Worm (Caenorhabditis elegans) whole organism, L1 larva: ENCODE measurements around the gene F38B7.11.

Experiments
- C04F5.9 ChIP-seq: sonication (generic microtip); optimal IDR thresholded peaks from 2 replicates; lab custom pipeline; 2016; ENCODE audit warnings: missing genetic modification characterization, missing compliant biosample characterization
- C34B4.2 ChIP-seq: sonication (generic microtip); optimal IDR thresholded peaks from 2 replicates; lab custom pipeline; 2017; ENCODE audit warnings: mild to moderate bottlenecking, missing genetic modification characterization, missing compliant biosample characterization
- Y116A8C.19 ChIP-seq: sonication (generic microtip); optimal IDR thresholded peaks from 2 replicates; lab custom pipeline; 2016; ENCODE audit warnings: missing compliant biosample characterization, missing genetic modification characterization, borderline replicate concordance
- alr-1 ChIP-seq: fragments of 200-800 bp; sonication (Bioruptor generic); optimal IDR thresholded peaks from 2 replicates; lab custom pipeline; 2018; ENCODE audit warnings: borderline replicate concordance, mild to moderate bottlenecking, missing genetic modification characterization, missing compliant biosample characterization
- blmp-1 ChIP-seq: fragments of 150-350 bp; optimal IDR thresholded peaks from 2 replicates; lab custom pipeline; 2014; ENCODE audit warnings: missing biosample characterization, missing genetic modification characterization
- ceh-8 ChIP-seq: fragments of 200-800 bp; sonication (Bioruptor generic); optimal IDR thresholded peaks from 2 replicates; lab custom pipeline; 2018; ENCODE audit warnings: mild to moderate bottlenecking, missing genetic modification characterization, moderate library complexity, missing compliant biosample characterization
- ceh-82 ChIP-seq, 3 experiments: fragments of 150-350 bp in 1 of 3; sonication (generic microtip) in 2 of 3; optimal IDR thresholded peaks; 2 replicates each; lab custom pipeline; 2014 to 2017; ENCODE audit warnings: missing biosample characterization in 3 of 3, missing genetic modification characterization in 3 of 3
- efl-1 ChIP-seq, 4 experiments: fragments of 150-350 bp; optimal IDR thresholded peaks in 3 of 4; peaks in 1 of 4; 1 replicate in 1 of 4; 2 replicates in 3 of 4; lab custom pipeline; 2014; ENCODE audit warnings: missing biosample characterization in 2 of 4, missing genetic modification characterization in 2 of 4, missing genetic modification reagents in 2 of 4
- elt-2 ChIP-seq: sonication (generic microtip); optimal IDR thresholded peaks from 2 replicates; lab custom pipeline; 2016; ENCODE audit warnings: missing genetic modification characterization, mild to moderate bottlenecking, inconsistent platforms, missing compliant biosample characterization, missing genetic modification reagents
- elt-3 ChIP-seq, 6 experiments: fragments of 150-350 bp in 1 of 6; sonication (generic microtip); optimal IDR thresholded peaks; 2 replicates each; lab custom pipeline; 2017 to 2018; ENCODE audit warnings: missing biosample characterization in 6 of 6, missing genetic modification characterization in 6 of 6, inconsistent platforms in 1 of 6
- fkh-10 ChIP-seq: sonication (generic microtip); optimal IDR thresholded peaks from 2 replicates; lab custom pipeline; 2017; ENCODE audit warnings: missing biosample characterization, missing genetic modification reagents, missing genetic modification characterization
- fkh-8 ChIP-seq: sonication (generic microtip); optimal IDR thresholded peaks from 2 replicates; lab custom pipeline; 2016; ENCODE audit warnings: mild to moderate bottlenecking, missing genetic modification characterization, missing compliant biosample characterization
- fos-1 ChIP-seq: fragments of 150-350 bp; optimal IDR thresholded peaks from 2 replicates; lab custom pipeline; 2014; ENCODE audit warnings: missing biosample characterization, missing genetic modification characterization
- isw-1 ChIP-seq: fragments of 200-800 bp; sonication (Bioruptor generic); IDR thresholded peaks from 2 replicates; pipeline ENCODE4 v1.3.6; 2022; ENCODE audit warnings: missing genetic modification characterization, missing compliant biosample characterization
- lin-13 ChIP-seq: fragments of 150-350 bp; optimal IDR thresholded peaks from 2 replicates; lab custom pipeline; 2014; ENCODE audit warnings: missing biosample characterization, missing genetic modification reagents, missing genetic modification characterization
- lin-14 ChIP-seq: fragments of 200-800 bp; sonication (Bioruptor generic); optimal IDR thresholded peaks from 2 replicates; lab custom pipeline; 2018; ENCODE audit warnings: mild to moderate bottlenecking, missing genetic modification characterization, moderate library complexity, missing compliant biosample characterization
- lin-35 ChIP-seq, 2 experiments: fragments of 150-350 bp; optimal IDR thresholded peaks; 2 replicates each; lab custom pipeline; 2014; ENCODE audit warnings: missing biosample characterization in 2 of 2, missing genetic modification characterization in 2 of 2, missing genetic modification reagents in 2 of 2
- lsy-2 ChIP-seq, 2 experiments: fragments of 150-350 bp; optimal IDR thresholded peaks; 2 replicates each; lab custom pipeline; 2014; ENCODE audit warnings: missing biosample characterization in 2 of 2, missing genetic modification characterization in 2 of 2
- mep-1 ChIP-seq: fragments of 150-350 bp; optimal IDR thresholded peaks from 2 replicates; lab custom pipeline; 2014; ENCODE audit warnings: missing biosample characterization, missing genetic modification characterization
- nhr-11 ChIP-seq: fragments of 150-350 bp; optimal IDR thresholded peaks from 2 replicates; lab custom pipeline; 2014; ENCODE audit warnings: missing biosample characterization, missing genetic modification characterization
- nhr-19 ChIP-seq: fragments of 200-800 bp; sonication (Bioruptor generic); conservative IDR thresholded peaks from 2 replicates; pipeline ENCODE4 v1.3.6; 2022; ENCODE audit warnings: missing genetic modification characterization, missing compliant biosample characterization
- nhr-20 ChIP-seq: sonication (generic microtip); optimal IDR thresholded peaks from 2 replicates; lab custom pipeline; 2016; ENCODE audit warnings: mild to moderate bottlenecking, missing genetic modification characterization, missing compliant biosample characterization
- nhr-47 ChIP-seq: sonication (generic microtip); optimal IDR thresholded peaks from 2 replicates; lab custom pipeline; 2016; ENCODE audit warnings: mild to moderate bottlenecking, missing genetic modification characterization, moderate library complexity, missing compliant biosample characterization
- nhr-71 ChIP-seq: sonication (generic microtip); optimal IDR thresholded peaks from 2 replicates; lab custom pipeline; 2016; ENCODE audit warnings: mild to moderate bottlenecking, missing genetic modification characterization, moderate library complexity, missing compliant biosample characterization
- nhr-77 ChIP-seq: fragments of 150-350 bp; optimal IDR thresholded peaks from 2 replicates; lab custom pipeline; 2014; ENCODE audit warnings: missing biosample characterization, missing genetic modification characterization
- nhr-85 ChIP-seq: sonication (generic microtip); peaks from one replicate; lab custom pipeline; 2016; ENCODE audit warnings: missing genetic modification characterization, inconsistent platforms, missing compliant biosample characterization
- nhr-90 ChIP-seq: sonication (generic microtip); optimal IDR thresholded peaks from 2 replicates; lab custom pipeline; 2016; ENCODE audit warnings: mild to moderate bottlenecking, missing genetic modification characterization, missing compliant biosample characterization; ENCODE audit not compliant: poor library complexity
- pax-3 ChIP-seq: fragments of 200-800 bp; sonication (Bioruptor generic); optimal IDR thresholded peaks from 2 replicates; lab custom pipeline; 2018; ENCODE audit warnings: mild to moderate bottlenecking, missing genetic modification characterization, moderate library complexity, missing compliant biosample characterization
- rnt-1 ChIP-seq: sonication (generic microtip); optimal IDR thresholded peaks from 2 replicates; lab custom pipeline; 2016; ENCODE audit warnings: mild to moderate bottlenecking, missing genetic modification characterization, moderate library complexity, missing compliant biosample characterization
- skn-1 ChIP-seq: fragments of 150-350 bp; optimal IDR thresholded peaks from 2 replicates; lab custom pipeline; 2014; ENCODE audit warnings: missing biosample characterization, missing genetic modification characterization
- snu-23 ChIP-seq: sonication (generic microtip); optimal IDR thresholded peaks from 2 replicates; lab custom pipeline; 2016; ENCODE audit warnings: missing genetic modification characterization, missing compliant biosample characterization
- sox-4 ChIP-seq: sonication (generic microtip); optimal IDR thresholded peaks from 2 replicates; lab custom pipeline; 2016; ENCODE audit warnings: missing genetic modification characterization, missing compliant biosample characterization
- sup-37 ChIP-seq: fragments of 200-800 bp; sonication (Bioruptor generic); optimal IDR thresholded peaks from 2 replicates; lab custom pipeline; 2018; ENCODE audit warnings: mild to moderate bottlenecking, missing genetic modification characterization, missing compliant biosample characterization
- swsn-7 ChIP-seq: sonication (generic microtip); optimal IDR thresholded peaks from 2 replicates; lab custom pipeline; 2016; ENCODE audit warnings: missing genetic modification characterization, missing compliant biosample characterization
- unc-130 ChIP-seq: fragments of 150-350 bp; optimal IDR thresholded peaks from 2 replicates; lab custom pipeline; 2017; ENCODE audit warnings: missing biosample characterization, missing genetic modification characterization, inconsistent platforms
- unc-86 ChIP-seq: sonication (generic microtip); optimal IDR thresholded peaks from 2 replicates; lab custom pipeline; 2016; ENCODE audit warnings: missing genetic modification characterization, missing compliant biosample characterization
- unc-98 ChIP-seq: fragments of 200-800 bp; sonication (Bioruptor generic); IDR thresholded peaks from 2 replicates; pipeline ENCODE4 v1.3.6; 2022; ENCODE audit warnings: missing genetic modification characterization, missing compliant biosample characterization
- vab-15 ChIP-seq: sonication (generic microtip); optimal IDR thresholded peaks from 2 replicates; lab custom pipeline; 2017; ENCODE audit warnings: missing genotype, mild to moderate bottlenecking, missing genetic modification characterization, missing compliant biosample characterization
- xbp-1 ChIP-seq: sonication (generic microtip); optimal IDR thresholded peaks from 2 replicates; lab custom pipeline; 2016; ENCODE audit warnings: missing genetic modification characterization, missing compliant biosample characterization
- zag-1 ChIP-seq: fragments of 150-350 bp; optimal IDR thresholded peaks from 2 replicates; lab custom pipeline; 2014; ENCODE audit warnings: missing biosample characterization, missing genetic modification characterization
- zip-4 ChIP-seq: fragments of 200-800 bp; sonication (Bioruptor generic); optimal IDR thresholded peaks from 2 replicates; lab custom pipeline; 2018; ENCODE audit warnings: mild to moderate bottlenecking, missing genetic modification characterization, moderate library complexity, missing compliant biosample characterization
- ztf-11 ChIP-seq, 2 experiments: sonication (generic microtip); optimal IDR thresholded peaks; 2 replicates each; lab custom pipeline; 2016 to 2017; ENCODE audit warnings: missing genetic modification characterization in 2 of 2, missing biosample characterization in 1 of 2, missing compliant biosample characterization in 1 of 2
- ztf-4 ChIP-seq: fragments of 150-350 bp; optimal IDR thresholded peaks from 2 replicates; lab custom pipeline; 2014; ENCODE audit warnings: missing biosample characterization, missing genetic modification characterization

F38B7.11 gene

DNA sequence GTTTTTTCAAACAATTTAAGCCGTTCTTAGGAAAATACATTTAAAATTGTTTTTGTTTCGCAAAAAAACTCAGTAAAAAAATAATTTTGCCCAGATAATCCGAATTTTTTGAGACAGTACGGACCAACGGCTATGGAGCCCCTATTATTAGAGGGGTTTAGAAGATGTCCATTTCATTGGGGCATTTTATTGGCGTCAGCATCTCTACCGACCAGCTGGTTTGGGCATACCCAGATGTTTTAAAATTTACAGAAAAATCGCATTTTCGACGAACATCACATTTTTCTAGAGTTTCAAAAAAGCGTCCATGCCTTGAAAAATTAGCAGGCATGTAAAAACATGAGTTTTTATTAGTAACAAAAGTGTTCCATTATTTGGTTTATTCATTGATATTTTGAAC is 5.6 kb upstream of the F38B7.11 start (continued):
- peak in 1 of 2 experiments; percentile 3 for TF ChIP-seq efl-1 (optimal IDR thresholded peaks at IDR 0.05; lab: Kevin White, UChicago)
- no peak for TF ChIP-seq efl-1 (GFP tag; optimal IDR thresholded peaks at IDR 0.05 in 1 of 2; lab: Kevin White, UChicago)

DNA sequence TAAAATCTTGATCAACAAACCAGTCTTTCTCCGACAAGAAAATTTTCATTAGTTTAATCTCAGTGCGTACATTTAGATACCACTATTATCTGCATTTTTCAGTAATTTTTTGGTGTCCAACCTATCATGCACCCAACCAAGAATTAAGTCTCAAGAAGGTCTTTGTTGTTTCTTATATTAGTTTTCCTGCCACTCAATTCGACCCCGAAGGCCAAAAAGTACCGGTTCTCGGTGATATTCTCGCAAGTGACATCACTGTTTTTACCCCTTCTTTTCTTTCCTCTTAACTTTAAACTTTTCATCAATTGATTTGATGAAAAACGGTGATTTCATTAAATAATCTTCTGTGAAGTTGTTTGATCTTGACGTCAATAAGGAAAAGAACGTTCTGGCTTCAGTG is 3.3 kb upstream of the F38B7.11 start, which contains the start of gene F38B7.2:
F38B7.2 (plus strand) TSS at position 400 of the 400 bp plus-strand sequence.
- TF ChIP-seq efl-1 (optimal IDR thresholded peaks at IDR 0.05; lab: Kevin White, UChicago) (no peak), efl-1 (GFP tag; optimal IDR thresholded peaks at IDR 0.05 in 1 of 2; lab: Kevin White, UChicago) (peak in 1 of 2 experiments; percentile 89), unc-98 (no peak), nhr-85 (tag; lab: Kevin White, UChicago) (peak; percentile 90), elt-3 (tag; optimal IDR thresholded peaks at IDR 0.05; lab: Kevin White, UChicago) (peak in 4 of 6 experiments; percentile 25 to 48 (median 42)), lin-14 (GFP tag; lab: Kevin White, UChicago) (peak; percentile 23), fkh-8 (tag; lab: Kevin White, UChicago) (no peak), nhr-20 (tag; lab: Kevin White, UChicago) (peak; percentile 11), unc-86 (no peak), nhr-71 (tag; lab: Kevin White, UChicago) (peak; percentile 30), blmp-1 (peak; percentile 44), nhr-90 (tag; lab: Kevin White, UChicago) (peak; percentile 2)

DNA sequence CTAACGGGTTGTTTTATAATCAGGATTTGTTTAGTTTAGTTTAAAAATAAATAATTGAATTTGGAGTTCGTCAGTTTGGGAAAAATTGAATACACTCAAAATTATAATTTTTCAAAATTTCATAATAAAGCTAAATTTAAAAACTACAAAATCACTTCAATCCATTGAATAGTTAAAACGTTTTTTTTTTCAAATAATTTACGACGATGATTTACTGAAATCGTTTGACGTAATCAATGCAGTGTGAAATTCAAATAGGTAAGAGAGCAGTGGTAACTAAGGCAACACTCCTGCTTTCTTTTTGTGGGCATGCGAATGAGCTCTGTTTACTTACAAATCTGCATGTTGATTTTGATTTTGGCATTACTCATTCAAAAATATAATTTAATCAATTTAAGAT is 1.7 kb upstream of the F38B7.11 start, which contains the start of gene F38B7.10:
F38B7.10 (plus strand) TSS at position 301 of the 400 bp plus-strand sequence.
- TF ChIP-seq nhr-85 (tag; lab: Kevin White, UChicago) (peak; percentile 48), fkh-8 (tag; lab: Kevin White, UChicago) (peak; percentile 24), fkh-10 (GFP tag; lab: Kevin White, UChicago) (no peak)

DNA sequence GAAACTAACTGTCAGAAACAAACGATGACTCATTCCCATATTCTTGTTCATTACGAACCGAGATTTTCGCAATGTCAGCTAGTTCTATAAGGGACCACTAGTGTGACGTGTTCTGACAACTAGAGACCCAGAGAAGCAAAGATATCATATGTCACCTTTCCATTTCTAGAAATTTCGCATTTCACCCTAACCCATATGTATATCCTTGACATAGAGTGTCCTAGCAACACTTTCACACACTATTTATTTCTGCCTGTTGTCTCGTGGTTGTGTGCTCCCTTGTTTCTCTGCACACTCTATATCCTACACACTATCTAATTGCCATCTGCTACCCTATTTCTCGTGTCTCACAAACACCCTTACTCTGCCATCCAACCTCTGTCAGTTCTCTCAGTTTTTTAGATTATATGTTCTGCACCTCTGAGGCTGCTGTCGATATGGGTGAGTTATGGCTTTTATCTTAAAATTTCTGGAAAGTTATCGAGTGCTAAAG is 2.1 kb downstream of the F38B7.11 start, which contains the start of the genes F38B7.17 and F38B7.3:
F38B7.17 (minus strand) TSS at position 51 of the 493 bp plus-strand sequence.
F38B7.3 (plus strand) TSS at position 194 of the 493 bp plus-strand sequence.
- peak; percentile 47 for TF ChIP-seq rnt-1 (tag; lab: Kevin White, UChicago)
- TF ChIP-seq unc-86: peak; percentile 42
- TF ChIP-seq nhr-85 (tag; lab: Kevin White, UChicago): peak; percentile 73
- peak; percentile 84 for TF ChIP-seq nhr-71 (tag; lab: Kevin White, UChicago)
- TF ChIP-seq sup-37 (GFP tag; lab: Kevin White, UChicago): no peak
- TF ChIP-seq pax-3 (tag; lab: Kevin White, UChicago): peak; percentile 54
- peak; percentile 79 for TF ChIP-seq nhr-47 (tag; lab: Kevin White, UChicago)
- peak; percentile 30 for TF ChIP-seq ztf-4 (tag; lab: Kevin White, UChicago)
- TF ChIP-seq skn-1 (tag; lab: Kevin White, UChicago): peak; percentile 50
- no peak for TF ChIP-seq unc-130 (tag; lab: Kevin White, UChicago)
- peak; percentile 80 for TF ChIP-seq mep-1 (tag; lab: Kevin White, UChicago)
- TF ChIP-seq lin-35 (GFP tag; optimal IDR thresholded peaks at IDR 0.05; lab: Kevin White, UChicago): peak; percentile 64 to 70
- TF ChIP-seq zip-4: no peak
- peak; percentile 72 to 77 for TF ChIP-seq efl-1 (optimal IDR thresholded peaks at IDR 0.05; lab: Kevin White, UChicago)
- peak; percentile 43 to 92 for TF ChIP-seq efl-1 (GFP tag; optimal IDR thresholded peaks at IDR 0.05 in 1 of 2; lab: Kevin White, UChicago)
- peak in 1 of 2 experiments; percentile 2 for TF ChIP-seq ztf-11 (tag; optimal IDR thresholded peaks at IDR 0.05; lab: Kevin White, UChicago)
- peak; percentile 56 for TF ChIP-seq ceh-8 (GFP tag; lab: Kevin White, UChicago)
- no peak for TF ChIP-seq alr-1 (tag; lab: Kevin White, UChicago)
- TF ChIP-seq fos-1 (tag; lab: Kevin White, UChicago): peak; percentile 46
- peak; percentile 39 for TF ChIP-seq sox-4 (tag; lab: Kevin White, UChicago)
- TF ChIP-seq lin-13 (GFP tag; lab: Kevin White, UChicago): peak; percentile 8
- peak; percentile 95 for TF ChIP-seq fkh-8 (tag; lab: Kevin White, UChicago)
- peak; percentile 87 for TF ChIP-seq lin-14 (GFP tag; lab: Kevin White, UChicago)
- TF ChIP-seq nhr-19 (GFP tag; lab: Robert Waterston, UW): peak; percentile 19; the same call in 1 of the 2 replicates
- TF ChIP-seq zag-1 (tag; lab: Kevin White, UChicago): no peak
- TF ChIP-seq nhr-77 (tag; lab: Kevin White, UChicago): peak; percentile 43
- peak in 1 of 3 experiments; percentile 9 for TF ChIP-seq ceh-82 (tag; optimal IDR thresholded peaks at IDR 0.05; lab: Kevin White, UChicago)
- TF ChIP-seq lsy-2 (tag; optimal IDR thresholded peaks at IDR 0.05; lab: Kevin White, UChicago): peak; percentile 53 to 68
- peak; percentile 25; the same call in 1 of the 2 replicates for TF ChIP-seq isw-1 (GFP tag; lab: Robert Waterston, UW)
- peak; percentile 61 for TF ChIP-seq xbp-1 (tag; lab: Kevin White, UChicago)
- TF ChIP-seq swsn-7 (tag; lab: Kevin White, UChicago): peak; percentile 77
- TF ChIP-seq C34B4.2 (tag; lab: Kevin White, UChicago): no peak
- no peak for TF ChIP-seq vab-15 (tag; lab: Kevin White, UChicago)
- no peak for TF ChIP-seq Y116A8C.19
- peak; percentile 67 for TF ChIP-seq nhr-11 (tag; lab: Kevin White, UChicago)
- TF ChIP-seq C04F5.9: no peak
- TF ChIP-seq snu-23 (GFP tag; lab: Kevin White, UChicago): peak; percentile 79
- peak; percentile 66 for TF ChIP-seq elt-2 (tag; lab: Kevin White, UChicago)
